Worm (Caenorhabditis elegans) whole organism, L4/young adult: ENCODE results near the gene F36D3.14.

Experiments used
- W03F9.2 ChIP-seq: fragments of 150-350 bp; optimal IDR thresholded peaks from 2 replicates; lab custom pipeline; 2014; ENCODE audit warnings: missing biosample characterization, missing genetic modification characterization
- dao-5 ChIP-seq: sonication (generic microtip); optimal IDR thresholded peaks from 2 replicates; lab custom pipeline; 2016; ENCODE audit warnings: missing genotype, missing genetic modification characterization, moderate library complexity, missing compliant biosample characterization
- him-1 ChIP-seq: sonication (generic microtip); optimal IDR thresholded peaks from 2 replicates; lab custom pipeline; 2016; ENCODE audit warnings: missing genotype, missing genetic modification reagents, missing genetic modification characterization, missing compliant biosample characterization

ce11 chrV:16540657-16541056 lies 37.6 kb upstream of the F36D3.14 start:
- TF ChIP-seq him-1 (tag; lab: Kevin White, UChicago) (no peak), dao-5 (tag; lab: Kevin White, UChicago) (no peak), W03F9.2 (no peak)
